Worm (Caenorhabditis elegans) whole organism, L2 larva: ENCODE measurements around the gene T26C5.2.

Experiments
- C34F6.9 ChIP-seq: fragments of 150-350 bp; optimal IDR thresholded peaks from 2 replicates; lab custom pipeline; 2014; ENCODE audit warnings: missing biosample characterization, missing genetic modification characterization
- F13H6.1 ChIP-seq: sonication (generic microtip); optimal IDR thresholded peaks from 2 replicates; lab custom pipeline; 2016; ENCODE audit warnings: missing genetic modification characterization, missing compliant biosample characterization
- R02D3.7 ChIP-seq: fragments of 150-350 bp; optimal IDR thresholded peaks from 2 replicates; lab custom pipeline; 2014; ENCODE audit warnings: missing biosample characterization, missing genetic modification characterization
- Y55F3AM.14 ChIP-seq: fragments of 200-800 bp; sonication (Bioruptor generic); optimal IDR thresholded peaks from 2 replicates; lab custom pipeline; 2018; ENCODE audit warnings: mild to moderate bottlenecking, missing genetic modification characterization, missing compliant biosample characterization
- ZK546.5 ChIP-seq: sonication (generic microtip); optimal IDR thresholded peaks from 2 replicates; lab custom pipeline; 2017; ENCODE audit warnings: missing biosample characterization, missing genetic modification characterization
- alr-1 ChIP-seq: fragments of 150-350 bp; optimal IDR thresholded peaks from 2 replicates; lab custom pipeline; 2014; ENCODE audit warnings: missing biosample characterization, missing genetic modification characterization
- aly-2 ChIP-seq: fragments of 150-350 bp; optimal IDR thresholded peaks from 2 replicates; lab custom pipeline; 2014; ENCODE audit warnings: missing biosample characterization, missing genetic modification characterization
- ama-1 ChIP-seq: fragments of 150-350 bp; optimal IDR thresholded peaks from 2 replicates; lab custom pipeline; 2018; ENCODE audit warnings: inconsistent platforms
- ceh-16 ChIP-seq: fragments of 150-350 bp; optimal IDR thresholded peaks from 2 replicates; lab custom pipeline; 2014; ENCODE audit warnings: missing biosample characterization, missing genetic modification characterization
- ceh-82 ChIP-seq: fragments of 150-350 bp; optimal IDR thresholded peaks from 2 replicates; lab custom pipeline; 2014; ENCODE audit warnings: missing biosample characterization, missing genetic modification characterization
- crh-2 ChIP-seq: sonication (generic microtip); optimal IDR thresholded peaks from 2 replicates; lab custom pipeline; 2017; ENCODE audit warnings: missing biosample characterization, missing genetic modification characterization
- dmd-4 ChIP-seq: sonication (generic microtip); optimal IDR thresholded peaks from 2 replicates; lab custom pipeline; 2017; ENCODE audit warnings: missing biosample characterization, missing genetic modification characterization
- egl-27 ChIP-seq: sonication (generic microtip); optimal IDR thresholded peaks from 3 replicates; lab custom pipeline; 2017; ENCODE audit warnings: missing biosample characterization, missing genetic modification reagents, missing genetic modification characterization
- elt-3 ChIP-seq: sonication (generic microtip); optimal IDR thresholded peaks from 2 replicates; lab custom pipeline; 2017; ENCODE audit warnings: missing biosample characterization, missing genetic modification characterization
- fos-1 ChIP-seq: fragments of 150-350 bp; optimal IDR thresholded peaks from 2 replicates; lab custom pipeline; 2014; ENCODE audit warnings: missing biosample characterization, missing genetic modification characterization
- gmeb-1 ChIP-seq: fragments of 150-350 bp; optimal IDR thresholded peaks from 2 replicates; lab custom pipeline; 2014; ENCODE audit warnings: missing biosample characterization, missing genetic modification characterization
- lin-11 ChIP-seq: fragments of 150-350 bp; sonication (generic microtip); optimal IDR thresholded peaks from 2 replicates; lab custom pipeline; 2014; ENCODE audit warnings: missing biosample characterization, missing genetic modification characterization, inconsistent platforms, mixed read lengths
- lin-13 ChIP-seq: fragments of 150-350 bp; optimal IDR thresholded peaks from 2 replicates; lab custom pipeline; 2014; ENCODE audit warnings: missing biosample characterization, missing genetic modification reagents, missing genetic modification characterization
- lin-39 ChIP-seq: fragments of 150-350 bp; optimal IDR thresholded peaks from 2 replicates; lab custom pipeline; 2014; ENCODE audit warnings: missing biosample characterization, missing genetic modification reagents, missing genetic modification characterization
- lsy-2 ChIP-seq, 2 experiments: fragments of 150-350 bp in 1 of 2; sonication (generic microtip) in 1 of 2; optimal IDR thresholded peaks; 2 replicates each; lab custom pipeline; 2014 to 2017; ENCODE audit warnings: missing biosample characterization in 2 of 2, missing genetic modification characterization in 2 of 2
- mab-5 ChIP-seq: fragments of 150-350 bp; optimal IDR thresholded peaks from 2 replicates; lab custom pipeline; 2014; ENCODE audit warnings: missing biosample characterization, missing genetic modification characterization
- mbf-1 ChIP-seq: sonication (generic microtip); optimal IDR thresholded peaks from 2 replicates; lab custom pipeline; 2017; ENCODE audit warnings: missing biosample characterization, missing genetic modification characterization
- mdl-1 ChIP-seq, 2 experiments: fragments of 150-350 bp in 1 of 2; sonication (generic microtip) in 1 of 2; optimal IDR thresholded peaks; 2 replicates each; lab custom pipeline; 2017; ENCODE audit warnings: missing biosample characterization in 2 of 2, missing genetic modification characterization in 2 of 2
- nhr-11 ChIP-seq: fragments of 150-350 bp; optimal IDR thresholded peaks from 2 replicates; lab custom pipeline; 2014; ENCODE audit warnings: missing biosample characterization, missing genetic modification characterization
- nhr-129 ChIP-seq: fragments of 150-350 bp; optimal IDR thresholded peaks from 2 replicates; lab custom pipeline; 2014; ENCODE audit warnings: missing biosample characterization, missing genetic modification characterization
- nhr-21 ChIP-seq: fragments of 150-350 bp; optimal IDR thresholded peaks from 2 replicates; lab custom pipeline; 2014; ENCODE audit warnings: missing biosample characterization, missing genetic modification characterization
- nhr-23 ChIP-seq: fragments of 150-350 bp; optimal IDR thresholded peaks from 2 replicates; lab custom pipeline; 2014; ENCODE audit warnings: missing biosample characterization, missing genetic modification reagents, missing genetic modification characterization
- nhr-237 ChIP-seq: fragments of 150-350 bp; optimal IDR thresholded peaks from 2 replicates; lab custom pipeline; 2014; ENCODE audit warnings: missing biosample characterization, missing genetic modification characterization
- nhr-25 ChIP-seq: fragments of 150-350 bp; sonication (generic microtip); optimal IDR thresholded peaks from 3 replicates; lab custom pipeline; 2014; ENCODE audit warnings: missing biosample characterization, missing genetic modification characterization
- nhr-6 ChIP-seq: fragments of 150-350 bp; optimal IDR thresholded peaks from 2 replicates; lab custom pipeline; 2014; ENCODE audit warnings: missing biosample characterization, missing genetic modification characterization
- nhr-77 ChIP-seq: fragments of 150-350 bp; optimal IDR thresholded peaks from 2 replicates; lab custom pipeline; 2014; ENCODE audit warnings: missing biosample characterization, missing genetic modification characterization
- peb-1 ChIP-seq: fragments of 150-350 bp; optimal IDR thresholded peaks from 2 replicates; lab custom pipeline; 2014; ENCODE audit warnings: missing biosample characterization, missing genetic modification characterization
- sem-4 ChIP-seq: fragments of 150-350 bp; optimal IDR thresholded peaks from 2 replicates; lab custom pipeline; 2014; ENCODE audit warnings: missing biosample characterization, missing genetic modification reagents, missing genetic modification characterization
- skn-1 ChIP-seq: sonication (generic microtip); optimal IDR thresholded peaks from 2 replicates; lab custom pipeline; 2017; ENCODE audit warnings: missing biosample characterization, missing genetic modification characterization
- sma-3 ChIP-seq: sonication (generic microtip); optimal IDR thresholded peaks from 2 replicates; lab custom pipeline; 2016; ENCODE audit warnings: missing genetic modification reagents, missing genetic modification characterization, missing compliant biosample characterization
- sma-9 ChIP-seq, 2 experiments: fragments of 150-350 bp in 1 of 2; sonication (generic microtip) in 1 of 2; optimal IDR thresholded peaks; 2 replicates each; lab custom pipeline; 2014 to 2016; ENCODE audit warnings: missing genetic modification characterization in 2 of 2, mild to moderate bottlenecking in 1 of 2, missing biosample characterization in 1 of 2, missing compliant biosample characterization in 1 of 2, missing genetic modification reagents in 1 of 2, moderate library complexity in 1 of 2
- snpc-4 ChIP-seq: fragments of 150-350 bp; optimal IDR thresholded peaks from 2 replicates; lab custom pipeline; 2014; ENCODE audit warnings: missing biosample characterization, missing genetic modification characterization
- unc-39 ChIP-seq: fragments of 150-350 bp; optimal IDR thresholded peaks from 2 replicates; lab custom pipeline; 2014; ENCODE audit warnings: missing biosample characterization, missing genetic modification characterization
- unc-55 ChIP-seq: fragments of 150-350 bp; sonication (generic microtip); optimal IDR thresholded peaks from 3 replicates; lab custom pipeline; 2014; ENCODE audit warnings: missing biosample characterization, missing genetic modification reagents, missing genetic modification characterization
- unc-62 ChIP-seq: fragments of 150-350 bp; optimal IDR thresholded peaks from 2 replicates; lab custom pipeline; 2014; ENCODE audit warnings: missing biosample characterization, missing genetic modification reagents, missing genetic modification characterization
- zag-1 ChIP-seq: fragments of 150-350 bp; optimal IDR thresholded peaks from 2 replicates; lab custom pipeline; 2014; ENCODE audit warnings: missing biosample characterization, missing genetic modification characterization
- ztf-1 ChIP-seq: fragments of 200-800 bp; sonication (Bioruptor generic); conservative IDR thresholded peaks from 2 replicates; pipeline ENCODE4 v1.3.6; 2022; ENCODE audit warnings: missing genetic modification characterization, missing compliant biosample characterization
- ztf-11 ChIP-seq: sonication (generic microtip); optimal IDR thresholded peaks from 2 replicates; lab custom pipeline; 2017; ENCODE audit warnings: missing biosample characterization, missing genetic modification characterization
- ztf-4 ChIP-seq: fragments of 150-350 bp; optimal IDR thresholded peaks from 2 replicates; lab custom pipeline; 2014; ENCODE audit warnings: missing biosample characterization, missing genetic modification characterization

T26C5.2 gene

ce11 chrII:9280846-9281245 is 47.8 kb downstream of the T26C5.2 start:
- TF ChIP-seq C34F6.9 = no peak
- TF ChIP-seq sma-9 (GFP tag; optimal IDR thresholded peaks at IDR 0.05; lab: Kevin White, UChicago) = peak; percentile 3
- no peak for TF ChIP-seq sma-9 (tag; optimal IDR thresholded peaks at IDR 0.05; lab: Kevin White, UChicago)

ce11 chrII:9281595-9281994 is 48.6 kb downstream of the T26C5.2 start:
- TF ChIP-seq aly-2 (tag; lab: Kevin White, UChicago) = no peak
- peak; percentile 33 for TF ChIP-seq egl-27 (tag; lab: Kevin White, UChicago)
- peak; percentile 86 for TF ChIP-seq unc-55
- TF ChIP-seq ZK546.5 (tag; lab: Kevin White, UChicago) = no peak
- peak; percentile 78 for TF ChIP-seq C34F6.9
- TF ChIP-seq zag-1 = peak; percentile 54
- TF ChIP-seq lin-39 (tag; lab: Kevin White, UChicago) = no peak
- peak; percentile 76 for TF ChIP-seq nhr-129 (tag; lab: Kevin White, UChicago)
- no peak for TF ChIP-seq lin-11 (tag; lab: Kevin White, UChicago)
- TF ChIP-seq dmd-4 (tag; lab: Kevin White, UChicago) = no peak
- TF ChIP-seq sma-9 (GFP tag; optimal IDR thresholded peaks at IDR 0.05; lab: Kevin White, UChicago) = peak; percentile 39
- no peak for TF ChIP-seq sma-9 (tag; optimal IDR thresholded peaks at IDR 0.05; lab: Kevin White, UChicago)
- TF ChIP-seq fos-1 (tag; lab: Kevin White, UChicago) = peak; percentile 42
- peak in 1 of 2 experiments; percentile 72 for TF ChIP-seq lsy-2 (tag; optimal IDR thresholded peaks at IDR 0.05; lab: Kevin White, UChicago)

- no peak for TF ChIP-seq alr-1
- TF ChIP-seq crh-2 (tag; lab: Kevin White, UChicago) = no peak
- TF ChIP-seq zag-1 = no peak
- no peak for TF ChIP-seq nhr-23 (tag; lab: Kevin White, UChicago)
- TF ChIP-seq nhr-21 (tag; lab: Kevin White, UChicago) = no peak
- no peak for TF ChIP-seq egl-27 (tag; lab: Kevin White, UChicago)
- TF ChIP-seq ceh-16 (tag; lab: Kevin White, UChicago) = no peak
- TF ChIP-seq peb-1 (tag; lab: Kevin White, UChicago) = no peak
- no peak for TF ChIP-seq ZK546.5 (tag; lab: Kevin White, UChicago)
- no peak for TF ChIP-seq mbf-1 (tag; lab: Kevin White, UChicago)
- no peak for TF ChIP-seq lin-11 (tag; lab: Kevin White, UChicago)
- no peak for TF ChIP-seq C34F6.9
- no peak for TF ChIP-seq nhr-77 (tag; lab: Kevin White, UChicago)
- TF ChIP-seq aly-2 (tag; lab: Kevin White, UChicago) = no peak
- TF ChIP-seq nhr-237 (tag; lab: Kevin White, UChicago) = no peak
- no peak for TF ChIP-seq sma-9 (GFP tag; optimal IDR thresholded peaks at IDR 0.05; lab: Kevin White, UChicago)
- no peak for TF ChIP-seq sma-9 (tag; optimal IDR thresholded peaks at IDR 0.05; lab: Kevin White, UChicago)
- TF ChIP-seq nhr-11 (tag; lab: Kevin White, UChicago) = no peak
- no peak for TF ChIP-seq unc-39 (tag; lab: Kevin White, UChicago)
These were observed 49.0 kb downstream of the T26C5.2 start for ce11 chrII:9282065-9282464.

ce11 chrII:9282787-9283186 is 49.8 kb downstream of the T26C5.2 start:
- TF ChIP-seq ztf-1 = no peak
- TF ChIP-seq peb-1 (tag; lab: Kevin White, UChicago) = peak; percentile 87
- TF ChIP-seq sma-9 (GFP tag; optimal IDR thresholded peaks at IDR 0.05; lab: Kevin White, UChicago) = peak; percentile 96
- no peak for TF ChIP-seq sma-9 (tag; optimal IDR thresholded peaks at IDR 0.05; lab: Kevin White, UChicago)
- TF ChIP-seq gmeb-1 (tag; lab: Kevin White, UChicago) = peak; percentile 70
- TF ChIP-seq unc-55 = peak; percentile 93
- TF ChIP-seq alr-1 = no peak
- TF ChIP-seq mdl-1 (tag; optimal IDR thresholded peaks at IDR 0.05; lab: Kevin White, UChicago) = peak; percentile 17 to 70
- peak; percentile 89 for TF ChIP-seq lin-11 (tag; lab: Kevin White, UChicago)
- peak; percentile 97 for TF ChIP-seq F13H6.1 (tag; lab: Kevin White, UChicago)
- TF ChIP-seq egl-27 (tag; lab: Kevin White, UChicago) = peak; percentile 91
- TF ChIP-seq ceh-82 (tag; lab: Kevin White, UChicago) = no peak
- TF ChIP-seq nhr-23 (tag; lab: Kevin White, UChicago) = no peak
- TF ChIP-seq nhr-25 (tag; lab: Kevin White, UChicago) = peak; percentile 90
- no peak for TF ChIP-seq ztf-11 (tag; lab: Kevin White, UChicago)
- no peak for TF ChIP-seq elt-3
- peak; percentile 75 for TF ChIP-seq sem-4 (tag; lab: Kevin White, UChicago)
- TF ChIP-seq C34F6.9 = peak; percentile 97
- TF ChIP-seq snpc-4 (tag; lab: Kevin White, UChicago) = peak; percentile 78
- no peak for TF ChIP-seq unc-39 (tag; lab: Kevin White, UChicago)
- TF ChIP-seq R02D3.7 = no peak
- no peak for TF ChIP-seq aly-2 (tag; lab: Kevin White, UChicago)
- TF ChIP-seq lin-13 = peak; percentile 86
- TF ChIP-seq unc-62 (GFP tag; lab: Kevin White, UChicago) = no peak
- peak; percentile 99 for TF ChIP-seq fos-1 (tag; lab: Kevin White, UChicago)
- peak; percentile 94 for TF ChIP-seq sma-3 (GFP tag; lab: Kevin White, UChicago)
- peak; percentile 61 for TF ChIP-seq nhr-77 (tag; lab: Kevin White, UChicago)
- TF ChIP-seq ztf-4 (tag; lab: Kevin White, UChicago) = peak; percentile 82
- TF ChIP-seq nhr-6 (tag; lab: Kevin White, UChicago) = peak; percentile 90
- TF ChIP-seq mab-5 (tag; lab: Kevin White, UChicago) = peak; percentile 67
- TF ChIP-seq ceh-16 (tag; lab: Kevin White, UChicago) = peak; percentile 69
- TF ChIP-seq crh-2 (tag; lab: Kevin White, UChicago) = peak; percentile 95
- no peak for TF ChIP-seq dmd-4 (tag; lab: Kevin White, UChicago)
- TF ChIP-seq Y55F3AM.14 (GFP tag; lab: Kevin White, UChicago) = peak; percentile 76
- TF ChIP-seq skn-1 (tag; lab: Kevin White, UChicago) = peak; percentile 75
- peak; percentile 86 for TF ChIP-seq ama-1 (lab: Kevin White, UChicago)
- no peak for TF ChIP-seq lin-39 (tag; lab: Kevin White, UChicago)
